Worm (Caenorhabditis elegans) whole organism, L3 larva: ENCODE measurements around the gene ugtp-1.

ENCODE experiments used
- R02D3.7 ChIP-seq: fragments of 150-350 bp; optimal IDR thresholded peaks from 2 replicates; lab custom pipeline; 2014; ENCODE audit warnings: missing biosample characterization, missing genetic modification characterization
- aly-2 ChIP-seq: fragments of 150-350 bp; optimal IDR thresholded peaks from 2 replicates; lab custom pipeline; 2014; ENCODE audit warnings: missing biosample characterization, missing genetic modification characterization
- ama-1 ChIP-seq: fragments of 150-350 bp; optimal IDR thresholded peaks from 2 replicates; lab custom pipeline; 2018
- ceh-16 ChIP-seq: sonication (generic microtip); optimal IDR thresholded peaks from 2 replicates; lab custom pipeline; 2017; ENCODE audit warnings: missing biosample characterization, missing genetic modification characterization
- ceh-28 ChIP-seq: fragments of 150-350 bp; optimal IDR thresholded peaks from 2 replicates; lab custom pipeline; 2014; ENCODE audit warnings: missing biosample characterization, missing genetic modification reagents, missing genetic modification characterization
- ceh-82 ChIP-seq: fragments of 150-350 bp; optimal IDR thresholded peaks from 2 replicates; lab custom pipeline; 2014; ENCODE audit warnings: missing biosample characterization, missing genetic modification characterization
- ceh-9 ChIP-seq: sonication (generic microtip); optimal IDR thresholded peaks from 2 replicates; lab custom pipeline; 2018; ENCODE audit warnings: missing biosample characterization, missing genetic modification characterization
- daf-12 ChIP-seq: fragments of 150-350 bp; optimal IDR thresholded peaks from 2 replicates; lab custom pipeline; 2014; ENCODE audit warnings: missing biosample characterization, missing genetic modification reagents, missing genetic modification characterization
- egl-27 ChIP-seq: sonication (generic microtip); optimal IDR thresholded peaks from 4 replicates; lab custom pipeline; 2017; ENCODE audit warnings: missing biosample characterization, missing genetic modification reagents, missing genetic modification characterization
- egl-5 ChIP-seq: fragments of 150-350 bp; optimal IDR thresholded peaks from 2 replicates; lab custom pipeline; 2017; ENCODE audit warnings: missing biosample characterization, missing genetic modification reagents, missing genetic modification characterization, inconsistent platforms
- elt-1 ChIP-seq: fragments of 150-350 bp; optimal IDR thresholded peaks from 2 replicates; lab custom pipeline; 2014; ENCODE audit warnings: missing biosample characterization, missing genetic modification characterization
- elt-2 ChIP-seq: sonication (generic microtip); optimal IDR thresholded peaks from 2 replicates; lab custom pipeline; 2016; ENCODE audit warnings: missing genetic modification reagents, mild to moderate bottlenecking, missing genetic modification characterization, missing compliant biosample characterization
- elt-3 ChIP-seq, 3 experiments: fragments of 150-350 bp in 1 of 3; sonication (generic microtip) in 2 of 3; optimal IDR thresholded peaks; 2 replicates in 2 of 3; 4 replicates in 1 of 3; lab custom pipeline; 2014 to 2017; ENCODE audit warnings: missing biosample characterization in 3 of 3, missing genetic modification characterization in 3 of 3
- eor-1 ChIP-seq, 2 experiments: fragments of 150-350 bp; optimal IDR thresholded peaks; 2 replicates each; lab custom pipeline; 2014 to 2018; ENCODE audit warnings: missing biosample characterization in 2 of 2, missing genetic modification characterization in 2 of 2
- fkh-10 ChIP-seq: sonication (generic microtip); optimal IDR thresholded peaks from 2 replicates; lab custom pipeline; 2017; ENCODE audit warnings: missing biosample characterization, missing genetic modification reagents, missing genetic modification characterization
- fkh-2 ChIP-seq: fragments of 150-350 bp; optimal IDR thresholded peaks from 2 replicates; lab custom pipeline; 2014; ENCODE audit warnings: missing biosample characterization, missing genetic modification reagents, missing genetic modification characterization
- fos-1 ChIP-seq: fragments of 150-350 bp; optimal IDR thresholded peaks from 2 replicates; lab custom pipeline; 2014; ENCODE audit warnings: missing biosample characterization, missing genetic modification characterization
- hmg-11 ChIP-seq: sonication (generic microtip); optimal IDR thresholded peaks from 2 replicates; lab custom pipeline; 2016; ENCODE audit warnings: missing genetic modification characterization, missing compliant biosample characterization
- jun-1 ChIP-seq: fragments of 150-350 bp; optimal IDR thresholded peaks from 2 replicates; lab custom pipeline; 2014; ENCODE audit warnings: missing biosample characterization, missing genetic modification reagents, missing genetic modification characterization
- lin-15B ChIP-seq: fragments of 150-350 bp; optimal IDR thresholded peaks from 2 replicates; lab custom pipeline; 2014; ENCODE audit warnings: missing biosample characterization, missing genetic modification characterization
- lin-39 ChIP-seq: fragments of 150-350 bp; optimal IDR thresholded peaks from 2 replicates; lab custom pipeline; 2018; ENCODE audit warnings: missing biosample characterization, missing genetic modification reagents, missing genetic modification characterization
- lsy-12 ChIP-seq: sonication (generic microtip); optimal IDR thresholded peaks from 2 replicates; lab custom pipeline; 2016; ENCODE audit warnings: mild to moderate bottlenecking, missing genetic modification characterization, missing compliant biosample characterization
- mdl-1 ChIP-seq: fragments of 150-350 bp; optimal IDR thresholded peaks from 2 replicates; lab custom pipeline; 2014; ENCODE audit warnings: missing biosample characterization, missing genetic modification characterization
- nfya-1 ChIP-seq: sonication (generic microtip); optimal IDR thresholded peaks from 2 replicates; lab custom pipeline; 2017; ENCODE audit warnings: missing genetic modification characterization, mild to moderate bottlenecking, missing compliant biosample characterization, antibody characterized with exemption, moderate library complexity; ENCODE audit not compliant: insufficient read depth
- nhr-11 ChIP-seq: fragments of 150-350 bp; optimal IDR thresholded peaks from 2 replicates; lab custom pipeline; 2014; ENCODE audit warnings: missing biosample characterization, missing genetic modification characterization
- nhr-12 ChIP-seq: fragments of 150-350 bp; optimal IDR thresholded peaks from 2 replicates; lab custom pipeline; 2014; ENCODE audit warnings: missing biosample characterization, missing genetic modification characterization
- nhr-23 ChIP-seq: fragments of 150-350 bp; optimal IDR thresholded peaks from 2 replicates; lab custom pipeline; 2014; ENCODE audit warnings: missing biosample characterization, missing genetic modification reagents, missing genetic modification characterization
- nhr-25 ChIP-seq: sonication (generic microtip); optimal IDR thresholded peaks from 2 replicates; lab custom pipeline; 2017; ENCODE audit warnings: missing biosample characterization, missing genetic modification characterization
- nhr-28 ChIP-seq: fragments of 150-350 bp; optimal IDR thresholded peaks from 2 replicates; lab custom pipeline; 2014; ENCODE audit warnings: missing biosample characterization, missing genetic modification characterization
- nhr-43 ChIP-seq: sonication (generic microtip); optimal IDR thresholded peaks from 2 replicates; lab custom pipeline; 2016; ENCODE audit warnings: mild to moderate bottlenecking, missing genetic modification characterization, missing compliant biosample characterization; ENCODE audit not compliant: poor library complexity, severe bottlenecking
- nhr-67 ChIP-seq: fragments of 150-350 bp; optimal IDR thresholded peaks from 2 replicates; lab custom pipeline; 2014; ENCODE audit warnings: missing biosample characterization, missing genetic modification characterization
- nhr-76 ChIP-seq: fragments of 150-350 bp; sonication (generic microtip); optimal IDR thresholded peaks from 5 replicates; lab custom pipeline; 2014; ENCODE audit warnings: missing biosample characterization, missing genetic modification characterization
- nhr-77 ChIP-seq: fragments of 150-350 bp; optimal IDR thresholded peaks from 2 replicates; lab custom pipeline; 2014; ENCODE audit warnings: missing biosample characterization, missing genetic modification characterization
- pha-4 ChIP-seq: fragments of 150-350 bp; optimal IDR thresholded peaks from 2 replicates; lab custom pipeline; 2014; ENCODE audit warnings: missing biosample characterization, missing genetic modification reagents, missing genetic modification characterization
- pqm-1 ChIP-seq: fragments of 150-350 bp; optimal IDR thresholded peaks from 2 replicates; lab custom pipeline; 2017; ENCODE audit warnings: missing biosample characterization, missing genetic modification characterization, inconsistent platforms
- sea-2 ChIP-seq: fragments of 150-350 bp; sonication (generic microtip); optimal IDR thresholded peaks from 4 replicates; lab custom pipeline; 2014; ENCODE audit warnings: missing biosample characterization, missing genetic modification reagents, missing genetic modification characterization
- skn-1 ChIP-seq: fragments of 150-350 bp; optimal IDR thresholded peaks from 2 replicates; lab custom pipeline; 2014; ENCODE audit warnings: missing biosample characterization, missing genetic modification characterization
- snpc-4 ChIP-seq: fragments of 150-350 bp; optimal IDR thresholded peaks from 2 replicates; lab custom pipeline; 2014; ENCODE audit warnings: missing biosample characterization, missing genetic modification characterization
- tbx-2 ChIP-seq: sonication (generic microtip); optimal IDR thresholded peaks from 2 replicates; lab custom pipeline; 2016; ENCODE audit warnings: mild to moderate bottlenecking, missing genetic modification characterization, missing compliant biosample characterization
- unc-39 ChIP-seq: sonication (generic microtip); optimal IDR thresholded peaks from 4 replicates; lab custom pipeline; 2017; ENCODE audit warnings: missing biosample characterization, missing genetic modification characterization
- unc-62 ChIP-seq: fragments of 150-350 bp; sonication (generic microtip); optimal IDR thresholded peaks from 4 replicates; lab custom pipeline; 2014; ENCODE audit warnings: missing biosample characterization, missing genetic modification reagents, missing genetic modification characterization
- ztf-11 ChIP-seq: fragments of 150-350 bp; optimal IDR thresholded peaks from 2 replicates; lab custom pipeline; 2014; ENCODE audit warnings: missing biosample characterization, missing genetic modification characterization
- ztf-4 ChIP-seq: fragments of 150-350 bp; optimal IDR thresholded peaks from 2 replicates; lab custom pipeline; 2014; ENCODE audit warnings: missing biosample characterization, missing genetic modification characterization

Gene ugtp-1

DNA sequence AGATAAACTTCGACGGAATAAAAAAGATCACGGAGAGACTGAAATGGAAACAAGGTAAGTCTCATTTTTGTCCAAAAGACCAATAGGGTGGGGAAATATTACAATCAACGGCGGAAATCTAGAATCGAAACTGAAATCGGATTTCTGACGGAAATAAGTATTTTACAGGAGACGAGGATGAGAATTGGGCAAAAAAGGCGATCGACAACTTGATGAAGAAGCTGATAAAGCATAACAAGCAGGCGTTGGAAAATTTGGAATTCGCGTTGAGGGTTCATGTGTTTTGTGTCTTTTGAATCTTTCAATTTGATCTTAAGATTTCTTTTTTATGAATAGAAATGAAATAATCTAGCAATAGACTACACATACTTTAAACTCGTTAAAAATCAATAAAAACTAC, at the start of gene ugtp-1:
Gene ugtp-1, minus strand, starts transcription at position 101 of the 400 bp plus-strand sequence.
- peak; percentile 6 for TF ChIP-seq elt-1 (tag; lab: Kevin White, UChicago)
- no peak for TF ChIP-seq ztf-11 (tag; lab: Kevin White, UChicago)

DNA sequence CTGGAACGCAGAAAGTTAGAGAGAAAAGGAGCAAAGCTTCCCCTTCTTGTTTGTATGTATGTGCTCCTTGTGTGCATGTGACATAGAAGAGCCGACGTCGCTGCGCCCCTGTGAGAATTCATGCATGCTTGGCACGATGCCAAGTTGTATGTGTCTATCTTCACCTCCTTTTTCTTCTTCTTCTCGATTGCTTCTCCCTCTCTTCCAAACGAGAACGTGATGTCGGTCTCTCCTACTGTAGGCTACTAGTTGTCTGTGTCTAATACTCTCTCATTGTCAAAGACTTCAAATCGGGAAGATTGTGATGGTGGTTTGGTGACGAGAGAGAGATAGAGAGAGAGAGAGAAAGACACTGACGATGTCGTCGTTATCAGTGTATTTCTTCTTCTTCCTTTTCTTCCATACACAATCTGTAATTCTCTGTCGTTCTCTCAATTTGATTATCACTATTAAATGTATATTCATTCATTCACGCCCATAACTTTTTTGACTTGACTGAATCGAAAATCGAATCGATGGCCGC, 46.8 kb upstream of the ugtp-1 start:
- no peak for TF ChIP-seq ztf-11 (tag; lab: Kevin White, UChicago)
- no peak for TF ChIP-seq fkh-2 (tag; lab: Kevin White, UChicago)
- TF ChIP-seq ceh-9 (tag; lab: Kevin White, UChicago) = no peak
- TF ChIP-seq elt-1 (tag; lab: Kevin White, UChicago) = peak; percentile 59
- TF ChIP-seq nhr-67 (tag; lab: Kevin White, UChicago) = no peak
- TF ChIP-seq nhr-25 (tag; lab: Kevin White, UChicago) = peak; percentile 92
- TF ChIP-seq ceh-16 (tag; lab: Kevin White, UChicago) = no peak
- TF ChIP-seq ztf-4 = no peak
- no peak for TF ChIP-seq daf-12
- peak; percentile 76 for TF ChIP-seq skn-1 (tag; lab: Kevin White, UChicago)
- peak; percentile 43 for TF ChIP-seq fos-1 (tag; lab: Kevin White, UChicago)
- TF ChIP-seq ceh-82 = peak; percentile 42
- TF ChIP-seq nfya-1 (tag; lab: Kevin White, UChicago) = peak; percentile 89
- TF ChIP-seq unc-39 (tag; lab: Kevin White, UChicago) = no peak
- TF ChIP-seq unc-62 (GFP tag; lab: Kevin White, UChicago) = peak; percentile 71
- TF ChIP-seq aly-2 (tag; lab: Kevin White, UChicago) = no peak
- TF ChIP-seq nhr-23 = peak; percentile 68
- TF ChIP-seq egl-27 (tag; lab: Kevin White, UChicago) = peak; percentile 27
- peak; percentile 75 for TF ChIP-seq tbx-2 (tag; lab: Kevin White, UChicago)
- no peak for TF ChIP-seq eor-1 (tag; optimal IDR thresholded peaks at IDR 0.05; lab: Kevin White, UChicago)
- TF ChIP-seq pha-4 (tag; lab: Kevin White, UChicago) = peak; percentile 43
- TF ChIP-seq pqm-1 = peak; percentile 96
- TF ChIP-seq fkh-10 (GFP tag; lab: Kevin White, UChicago) = peak; percentile 73
- peak; percentile 14 for TF ChIP-seq sea-2
- peak; percentile 96 for TF ChIP-seq elt-2 (tag; lab: Kevin White, UChicago)
- peak in 1 of 3 experiments; percentile 74 for TF ChIP-seq elt-3 (tag; optimal IDR thresholded peaks at IDR 0.05; lab: Kevin White, UChicago)
- TF ChIP-seq lsy-12 (tag; lab: Kevin White, UChicago) = peak; percentile 81
- TF ChIP-seq egl-5 (tag; lab: Kevin White, UChicago) = peak; percentile 34
- peak; percentile 87 for TF ChIP-seq nhr-43
- TF ChIP-seq nhr-28 (tag; lab: Kevin White, UChicago) = no peak
- peak; percentile 90 for TF ChIP-seq mdl-1 (tag; lab: Kevin White, UChicago)
- TF ChIP-seq nhr-12 (tag; lab: Kevin White, UChicago) = no peak
- TF ChIP-seq ceh-28 = peak; percentile 83
- TF ChIP-seq hmg-11 = peak; percentile 68
- peak; percentile 36 for TF ChIP-seq nhr-76
- peak; percentile 75 for TF ChIP-seq snpc-4
- TF ChIP-seq lin-39 (tag; lab: Kevin White, UChicago) = peak; percentile 93
- TF ChIP-seq nhr-77 (tag; lab: Kevin White, UChicago) = peak; percentile 18
- TF ChIP-seq nhr-11 (tag; lab: Kevin White, UChicago) = peak; percentile 5
- TF ChIP-seq R02D3.7 = peak; percentile 44
- TF ChIP-seq jun-1 = peak; percentile 94
- TF ChIP-seq ama-1 = no peak
- TF ChIP-seq lin-15B (tag; lab: Kevin White, UChicago) = peak; percentile 49
